Fruit fly (Drosophila melanogaster): Measurements from ENCODE around the gene CG9150.

Gene CG9150

dm6 chr2L:6034344-6034743, 34.0 kb downstream of the CG9150 start, which contains the start of gene CG9109:
CG9109 (minus strand) TSS chr2L:6034423.
- TF ChIP-seq Hr83 (GFP tag; optimal IDR thresholded peaks at IDR 0.05; ENCODE audit: poor library complexity, severe bottlenecking) = no peak
- no peak for TF ChIP-seq dl (GFP tag; optimal IDR thresholded peaks at IDR 0.05; ENCODE audit: insufficient read depth in 1 of 2, partially characterized antibody in 2 of 2)
- no peak for TF ChIP-seq HLH106 (tag; optimal IDR thresholded peaks at IDR 0.05)
- TF ChIP-seq Dfd (GFP tag; optimal IDR thresholded peaks at IDR 0.05) = no peak
- no peak for TF ChIP-seq Dif (GFP tag; optimal IDR thresholded peaks at IDR 0.05; ENCODE audit: partially characterized antibody)
- no peak for TF ChIP-seq Myc (optimal IDR thresholded peaks at IDR 0.05)
- TF ChIP-seq jim (GFP tag; optimal IDR thresholded peaks at IDR 0.05) = no peak
- TF ChIP-seq Mio (GFP tag; optimal IDR thresholded peaks at IDR 0.05) = no peak
- TF ChIP-seq pan (optimal IDR thresholded peaks at IDR 0.05) = no peak
- TF ChIP-seq Abd-B (GFP tag; optimal IDR thresholded peaks at IDR 0.05) = no peak
- no peak for TF ChIP-seq tai (GFP tag; optimal IDR thresholded peaks at IDR 0.05)
- no peak for TF ChIP-seq br (GFP tag; optimal IDR thresholded peaks at IDR 0.05)
- TF ChIP-seq lola (GFP tag; optimal IDR thresholded peaks at IDR 0.05) = no peak
- no peak for TF ChIP-seq brk (GFP tag; optimal IDR thresholded peaks at IDR 0.05)

dm6 chr2L:6031838-6032237, 36.6 kb downstream of the CG9150 start:
- TF ChIP-seq GATAd (GFP tag; optimal IDR thresholded peaks at IDR 0.05) = no peak
- no peak for TF ChIP-seq Hr83 (GFP tag; optimal IDR thresholded peaks at IDR 0.05; ENCODE audit: poor library complexity, severe bottlenecking)
- TF ChIP-seq usp (GFP tag; optimal IDR thresholded peaks at IDR 0.05) = no peak
- TF ChIP-seq HLH106 (tag; optimal IDR thresholded peaks at IDR 0.05) = peak; percentile 37
- peak; percentile 20 for TF ChIP-seq h (GFP tag; optimal IDR thresholded peaks at IDR 0.05)

- TF ChIP-seq psq (GFP tag; optimal IDR thresholded peaks at IDR 0.05) = no peak
- TF ChIP-seq tai (GFP tag; optimal IDR thresholded peaks at IDR 0.05) = no peak
- TF ChIP-seq Hr78 (GFP tag; optimal IDR thresholded peaks at IDR 0.05) = no peak
- TF ChIP-seq rgr (GFP tag; optimal IDR thresholded peaks at IDR 0.05) = no peak
- TF ChIP-seq Myc (optimal IDR thresholded peaks at IDR 0.05) = no peak
- no peak for TF ChIP-seq CG9705 (GFP tag; optimal IDR thresholded peaks at IDR 0.05)
- TF ChIP-seq pan (optimal IDR thresholded peaks at IDR 0.05) = no peak
- TF ChIP-seq ey (GFP tag; optimal IDR thresholded peaks at IDR 0.05) = no peak
- no peak for TF ChIP-seq fru (GFP tag; optimal IDR thresholded peaks at IDR 0.05)
- no peak for TF ChIP-seq usp (GFP tag; optimal IDR thresholded peaks at IDR 0.05)
- TF ChIP-seq Dfd (GFP tag; optimal IDR thresholded peaks at IDR 0.05) = no peak
- TF ChIP-seq h (GFP tag; optimal IDR thresholded peaks at IDR 0.05) = no peak
These were observed 39.7 kb downstream of the CG9150 start for dm6 chr2L:6028712-6029111.

dm6 chr2L:6024345-6024907, 44.0 kb downstream of the CG9150 start, which contains the start of gene CG9107:
CG9107 (minus strand) TSS chr2L:6024539.
- no peak for TF ChIP-seq Hnf4 (GFP tag; optimal IDR thresholded peaks at IDR 0.05)
- TF ChIP-seq Myc (optimal IDR thresholded peaks at IDR 0.05) = peak; percentile 50
- no peak for TF ChIP-seq Vsx2 (GFP tag; optimal IDR thresholded peaks at IDR 0.05; ENCODE audit: partially characterized antibody)
- TF ChIP-seq Rel (GFP tag; optimal IDR thresholded peaks at IDR 0.05) = no peak
- no peak for TF ChIP-seq Rel (tag; optimal IDR thresholded peaks at IDR 0.05)
- no peak for TF ChIP-seq brk (GFP tag; optimal IDR thresholded peaks at IDR 0.05)
- no peak for TF ChIP-seq CrebA (GFP tag; optimal IDR thresholded peaks at IDR 0.05; ENCODE audit: borderline replicate concordance)

DNA sequence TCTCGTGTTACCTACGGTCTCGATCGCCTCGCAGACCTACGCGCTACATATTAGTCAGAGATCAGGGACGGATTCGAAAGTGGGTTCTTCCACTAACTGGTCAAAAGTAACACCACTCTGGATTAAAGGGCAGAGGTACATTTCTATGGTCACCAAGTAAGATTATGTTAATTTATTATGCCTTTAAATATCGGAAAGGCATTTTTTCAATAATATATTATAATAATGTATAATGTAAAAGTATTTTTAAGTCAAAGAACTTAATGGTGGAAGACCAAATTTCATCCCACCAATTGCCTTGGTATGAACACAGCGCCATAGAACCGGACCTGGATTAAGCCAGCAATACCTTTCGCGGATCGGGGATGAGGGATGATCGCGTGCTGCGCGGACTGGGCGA, 45.6 kb downstream of the CG9150 start:
- TF ChIP-seq sv (GFP tag; optimal IDR thresholded peaks at IDR 0.05) (no peak), br (GFP tag; optimal IDR thresholded peaks at IDR 0.05) (no peak), jim (GFP tag; optimal IDR thresholded peaks at IDR 0.05) (no peak), usp (GFP tag; optimal IDR thresholded peaks at IDR 0.05) (no peak), Vsx2 (GFP tag; optimal IDR thresholded peaks at IDR 0.05; ENCODE audit: partially characterized antibody) (no peak), CrebA (GFP tag; optimal IDR thresholded peaks at IDR 0.05; ENCODE audit: borderline replicate concordance) (no peak), Rel (GFP tag; optimal IDR thresholded peaks at IDR 0.05) (no peak), Rel (tag; optimal IDR thresholded peaks at IDR 0.05) (no peak), Jra (GFP tag; optimal IDR thresholded peaks at IDR 0.05) (no peak), sage (GFP tag; optimal IDR thresholded peaks at IDR 0.05) (peak; percentile 15), Dif (GFP tag; optimal IDR thresholded peaks at IDR 0.05; ENCODE audit: partially characterized antibody) (no peak), Myc (optimal IDR thresholded peaks at IDR 0.05) (no peak), Hr78 (GFP tag; optimal IDR thresholded peaks at IDR 0.05) (no peak), foxo (GFP tag; optimal IDR thresholded peaks at IDR 0.05) (peak in 1 of 2 experiments; percentile 83), CG9705 (GFP tag; optimal IDR thresholded peaks at IDR 0.05) (peak; percentile 63), rgr (GFP tag; optimal IDR thresholded peaks at IDR 0.05) (peak; percentile 57), woc (GFP tag; optimal IDR thresholded peaks at IDR 0.05) (no peak), dmrt93B (GFP tag; optimal IDR thresholded peaks at IDR 0.05) (peak; percentile 73), GATAd (GFP tag; optimal IDR thresholded peaks at IDR 0.05) (no peak), Sp1 (GFP tag; optimal IDR thresholded peaks at IDR 0.05) (peak; percentile 55), CG32264 (GFP tag; optimal IDR thresholded peaks at IDR 0.05) (no peak), N (GFP tag; optimal IDR thresholded peaks at IDR 0.05) (no peak), Dfd (GFP tag; optimal IDR thresholded peaks at IDR 0.05) (no peak), psq (GFP tag; optimal IDR thresholded peaks at IDR 0.05) (peak; percentile 58), pan (optimal IDR thresholded peaks at IDR 0.05) (no peak), h (GFP tag; optimal IDR thresholded peaks at IDR 0.05) (peak; percentile 74), dsf (GFP tag; optimal IDR thresholded peaks at IDR 0.05; ENCODE audit: borderline replicate concordance) (no peak), Abd-B (GFP tag; optimal IDR thresholded peaks at IDR 0.05) (no peak), OdsH (GFP tag; optimal IDR thresholded peaks at IDR 0.05) (peak; percentile 25), brk (GFP tag; optimal IDR thresholded peaks at IDR 0.05) (no peak)

Measured in whole organism, wandering third instar larva.